Fruit fly (Drosophila melanogaster): ENCODE results near the gene Dnaaf6.

The Dnaaf6 gene

DNA sequence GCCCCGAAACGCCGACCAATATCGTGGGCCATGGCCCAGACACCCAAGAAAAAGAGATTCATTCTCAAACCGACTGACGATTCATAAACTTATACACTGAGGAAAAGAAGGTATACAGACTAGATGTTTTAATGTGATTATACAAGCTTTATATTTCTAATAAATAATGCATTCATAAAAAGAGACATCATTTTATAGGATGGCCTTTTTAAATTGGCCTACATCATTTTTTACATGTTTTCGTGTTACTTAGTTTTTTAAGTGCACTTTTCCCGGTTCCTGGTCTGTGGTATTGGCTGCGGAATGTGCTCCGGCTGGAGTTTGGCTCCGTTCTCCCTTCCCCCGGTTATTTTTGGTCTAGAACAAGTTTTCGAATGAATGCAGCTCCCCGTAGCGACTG is 32.0 kb upstream of the Dnaaf6 start (continued):
- TF ChIP-seq Atf3 (GFP tag; optimal IDR thresholded peaks at IDR 0.05) (peak; percentile 54), odd (GFP tag; optimal IDR thresholded peaks at IDR 0.05) (peak; percentile 35), CG16863 (GFP tag; optimal IDR thresholded peaks at IDR 0.05) (peak; percentile 82), Dip2 (GFP tag; IDR thresholded peaks at IDR 0.05) (no peak), CG12744 (GFP tag; optimal IDR thresholded peaks at IDR 0.05) (peak; percentile 37), Max (GFP tag; optimal IDR thresholded peaks at IDR 0.05) (peak; percentile 67), CG9932 (GFP tag; IDR thresholded peaks at IDR 0.05) (no peak), CG11723 (GFP tag; optimal IDR thresholded peaks at IDR 0.05) (peak; percentile 67), tx (GFP tag; optimal IDR thresholded peaks at IDR 0.05) (peak; percentile 56), cato (GFP tag; optimal IDR thresholded peaks at IDR 0.05; ENCODE audit: borderline replicate concordance) (peak; percentile 8), lab (GFP tag; optimal IDR thresholded peaks at IDR 0.05) (peak; percentile 67), Poxn (GFP tag; IDR thresholded peaks at IDR 0.05) (no peak), vfl (GFP tag; optimal IDR thresholded peaks at IDR 0.05) (no peak), lbe (GFP tag; optimal IDR thresholded peaks at IDR 0.05) (peak; percentile 67), fu2 (GFP tag; optimal IDR thresholded peaks at IDR 0.05) (peak; percentile 6), phol (tag; optimal IDR thresholded peaks at IDR 0.05) (peak; percentile 87), ranshi (GFP tag; IDR thresholded peaks at IDR 0.05) (peak; percentile 72; the same call in 1 of the 2 replicates), CG9797 (GFP tag; optimal IDR thresholded peaks at IDR 0.05) (no peak), CG2712 (tag; optimal IDR thresholded peaks at IDR 0.05) (peak; percentile 96), corto (GFP tag; optimal IDR thresholded peaks at IDR 0.05) (peak; percentile 63), trem (tag; optimal IDR thresholded peaks at IDR 0.05) (peak; percentile 89), CG9876 (GFP tag; optimal IDR thresholded peaks at IDR 0.05) (peak; percentile 9), CG8290 (GFP tag; optimal IDR thresholded peaks at IDR 0.05) (peak; percentile 80), CG8290 (tag; optimal IDR thresholded peaks at IDR 0.05) (peak in 1 of 2 experiments; percentile 48), ap (GFP tag; IDR thresholded peaks at IDR 0.05) (peak; percentile 59; the same call in 1 of the 2 replicates), CG10274 (GFP tag; optimal IDR thresholded peaks at IDR 0.05) (no peak), CG33557 (GFP tag; optimal IDR thresholded peaks at IDR 0.05) (peak; percentile 90), trh (GFP tag; optimal IDR thresholded peaks at IDR 0.05) (peak; percentile 50), hkb (optimal IDR thresholded peaks at IDR 0.05) (no peak), hkb (GFP tag; IDR thresholded peaks at IDR 0.05) (peak; percentile 67), Rfx (GFP tag; IDR thresholded peaks at IDR 0.05) (0 out of 2 replicates have a peak, but pooled peaks have one; percentile 13), oc (tag; optimal IDR thresholded peaks at IDR 0.05) (peak; percentile 86), sna (GFP tag; IDR thresholded peaks at IDR 0.05; ENCODE audit: partially characterized antibody) (no peak), yki (optimal IDR thresholded peaks at IDR 0.05) (no peak), Hmr (GFP tag; optimal IDR thresholded peaks at IDR 0.05) (peak; percentile 41), nom (GFP tag; optimal IDR thresholded peaks at IDR 0.05) (peak; percentile 94), CG1792 (GFP tag; optimal IDR thresholded peaks at IDR 0.05) (peak; percentile 41), CG8281 (tag; optimal IDR thresholded peaks at IDR 0.05) (peak; percentile 49), dysf (GFP tag; IDR thresholded peaks at IDR 0.05) (peak; percentile 63; the same call in 1 of the 3 replicates), CG3281 (GFP tag; optimal IDR thresholded peaks at IDR 0.05) (peak; percentile 39), CG18011 (GFP tag; optimal IDR thresholded peaks at IDR 0.05) (no peak), CG3847 (GFP tag; IDR thresholded peaks at IDR 0.05) (peak; percentile 21; the same call in 1 of the 2 replicates), sim (GFP tag; IDR thresholded peaks at IDR 0.05) (peak; percentile 79; the same call in 1 of the 2 replicates), CG9727 (GFP tag; optimal IDR thresholded peaks at IDR 0.05) (peak; percentile 56), CG17568 (GFP tag; optimal IDR thresholded peaks at IDR 0.05) (peak; percentile 62), vvl (GFP tag; IDR thresholded peaks at IDR 0.05) (peak; percentile 88), fru (optimal IDR thresholded peaks at IDR 0.05) (no peak), her (GFP tag; optimal IDR thresholded peaks at IDR 0.05) (peak; percentile 34), al (GFP tag; IDR thresholded peaks at IDR 0.05) (no peak; the same call in 1 of the 2 replicates), CG31388 (GFP tag; optimal IDR thresholded peaks at IDR 0.05) (no peak), danr (GFP tag; IDR thresholded peaks at IDR 0.05) (no peak), CG17829 (tag; optimal IDR thresholded peaks at IDR 0.05) (peak; percentile 92)
